Fruit fly (Drosophila melanogaster) whole organism, embryonic: ENCODE results near the gene Glys.

Experiments used
- Atf6 ChIP-seq: fragments of 200-800 bp; sonication (Bioruptor generic); IDR thresholded peaks from 2 replicates; pipeline ENCODE4 v1.3.6; 2022; ENCODE audit warnings: missing biosample characterization, missing genetic modification characterization
- Awh ChIP-seq: fragments of 200-800 bp; sonication (Bioruptor generic); IDR thresholded peaks from 2 replicates; pipeline ENCODE4, ENCODE4 v1.3.6; 2022; ENCODE audit warnings: missing biosample characterization, missing genetic modification characterization
- BtbVII ChIP-seq: fragments of 200-800 bp; sonication (Bioruptor generic); optimal IDR thresholded peaks from 3 replicates; lab custom pipeline; 2017; ENCODE audit warnings: missing biosample characterization, mild to moderate bottlenecking, missing genetic modification characterization
- Bteb2 ChIP-seq: fragments of 200-800 bp; sonication (Bioruptor generic); optimal IDR thresholded peaks from 2 replicates; lab custom pipeline; 2016; ENCODE audit warnings: missing biosample characterization, missing genetic modification characterization
- CG12744 ChIP-seq: fragments of 200-800 bp; sonication (Bioruptor generic); optimal IDR thresholded peaks from 2 replicates; lab custom pipeline; 2016; ENCODE audit warnings: missing biosample characterization, missing genetic modification characterization
- CG14860 ChIP-seq: fragments of 200-800 bp; sonication (Bioruptor generic); IDR thresholded peaks from 3 replicates; pipeline ENCODE4 v1.3.6; 2022; ENCODE audit warnings: missing biosample characterization, missing genetic modification characterization; ENCODE audit not compliant: partially characterized antibody
- CG1529 ChIP-seq: fragments of 200-800 bp; sonication (Bioruptor generic); optimal IDR thresholded peaks from 3 replicates; lab custom pipeline; 2018; ENCODE audit warnings: missing biosample characterization, missing genetic modification characterization
- CG15514 ChIP-seq: fragments of 200-800 bp; sonication (Bioruptor generic); optimal IDR thresholded peaks from 3 replicates; lab custom pipeline; 2017; ENCODE audit warnings: missing biosample characterization, missing genetic modification characterization, mild to moderate bottlenecking, moderate library complexity, missing genetic modification reagents
- CG1792 ChIP-seq: fragments of 200-800 bp; sonication (Bioruptor generic); optimal IDR thresholded peaks from 2 replicates; lab custom pipeline; 2016; ENCODE audit warnings: missing biosample characterization, missing genetic modification characterization
- CG18619 ChIP-seq: fragments of 200-800 bp; sonication (Bioruptor generic); optimal IDR thresholded peaks from 3 replicates; lab custom pipeline; 2017; ENCODE audit warnings: missing biosample characterization, mild to moderate bottlenecking, missing genetic modification characterization
- CG3281 ChIP-seq: fragments of 200-800 bp; sonication (Bioruptor generic); optimal IDR thresholded peaks from 3 replicates; lab custom pipeline; 2017; ENCODE audit warnings: missing biosample characterization, mild to moderate bottlenecking, missing genetic modification characterization
- CG4282 ChIP-seq: fragments of 200-800 bp; sonication (Bioruptor generic); optimal IDR thresholded peaks from 2 replicates; lab custom pipeline; 2016; ENCODE audit warnings: missing biosample characterization, missing genetic modification characterization
- CG4617 ChIP-seq: fragments of 200-800 bp; sonication (Bioruptor generic); optimal IDR thresholded peaks from 3 replicates; lab custom pipeline; 2016; ENCODE audit warnings: missing biosample characterization, missing genetic modification characterization, borderline replicate concordance
- CG4730 ChIP-seq: fragments of 200-800 bp; sonication (Bioruptor generic); IDR thresholded peaks from 2 replicates; pipeline ENCODE4 v1.3.6; 2022; ENCODE audit warnings: missing biosample characterization, missing genetic modification characterization
- CG4854 ChIP-seq: fragments of 200-800 bp; sonication (Bioruptor generic); optimal IDR thresholded peaks from 2 replicates; lab custom pipeline; 2016; ENCODE audit warnings: missing biosample characterization, missing genetic modification characterization, inconsistent platforms
- CG7556 ChIP-seq: fragments of 200-800 bp; sonication (Bioruptor generic); optimal IDR thresholded peaks from 2 replicates; lab custom pipeline; 2017; ENCODE audit warnings: missing biosample characterization, mild to moderate bottlenecking, missing genetic modification characterization
- CG7839 ChIP-seq: fragments of 200-800 bp; sonication (Bioruptor generic); optimal IDR thresholded peaks from 3 replicates; lab custom pipeline; 2018; ENCODE audit warnings: missing biosample characterization, mild to moderate bottlenecking, missing genetic modification characterization, moderate library complexity
- Camta ChIP-seq: fragments of 200-800 bp; sonication (Bioruptor generic); optimal IDR thresholded peaks from 2 replicates; lab custom pipeline; 2016; ENCODE audit warnings: missing biosample characterization, missing genetic modification characterization
- CkIIα-i1 ChIP-seq: fragments of 200-800 bp; sonication (Bioruptor generic); IDR thresholded peaks from 2 replicates; pipeline ENCODE4 v1.3.6; 2022; ENCODE audit warnings: missing biosample characterization, missing genetic modification characterization
- Dfd ChIP-seq, 2 experiments: fragments of >200 bp; optimal IDR thresholded peaks; 2 replicates each; lab custom pipeline; 2017; ENCODE audit warnings: missing biosample characterization in 2 of 2, missing genetic modification characterization in 2 of 2
- Gsc ChIP-seq: fragments of 200-800 bp; sonication (Bioruptor generic); IDR thresholded peaks from 2 replicates; pipeline ENCODE4 v1.3.6; 2022; ENCODE audit warnings: missing biosample characterization, missing genetic modification characterization
- Hsf ChIP-seq: fragments of 200-800 bp; sonication (Bioruptor generic); optimal IDR thresholded peaks from 3 replicates; lab custom pipeline; 2016; ENCODE audit warnings: missing biosample characterization, missing genetic modification characterization
- Kr ChIP-seq: fragments of 200-800 bp; sonication (Bioruptor generic); optimal IDR thresholded peaks from 2 replicates; lab custom pipeline; 2017; ENCODE audit warnings: missing biosample characterization, mild to moderate bottlenecking, missing genetic modification characterization
- Med ChIP-seq: fragments of 200-800 bp; sonication (Bioruptor generic); peaks from one replicate; lab custom pipeline; 2016; ENCODE audit warnings: missing biosample characterization, missing genetic modification characterization, mild to moderate bottlenecking, inconsistent platforms, moderate library complexity
- Mes4 ChIP-seq: fragments of 200-800 bp; sonication (Bioruptor generic); optimal IDR thresholded peaks from 2 replicates; lab custom pipeline; 2016; ENCODE audit warnings: missing biosample characterization, missing genetic modification characterization
- Myb ChIP-seq: fragments of 200-800 bp; sonication (Bioruptor generic); optimal IDR thresholded peaks from 2 replicates; lab custom pipeline; 2016; ENCODE audit warnings: missing biosample characterization, missing genetic modification characterization
- Opbp ChIP-seq: fragments of 200-800 bp; sonication (Bioruptor generic); IDR thresholded peaks from 3 replicates; pipeline ENCODE4 v1.3.6; 2022; ENCODE audit warnings: missing biosample characterization, missing genetic modification characterization; ENCODE audit not compliant: partially characterized antibody
- Optix ChIP-seq: fragments of 200-800 bp; sonication (Bioruptor generic); IDR thresholded peaks from 3 replicates; pipeline ENCODE4 v1.3.6; 2022; ENCODE audit warnings: missing biosample characterization, missing genetic modification characterization
- aop ChIP-seq: fragments of 200-800 bp; sonication (Bioruptor generic); IDR thresholded peaks from 2 replicates; pipeline ENCODE4 v1.3.6; 2022; ENCODE audit warnings: missing biosample characterization, missing genetic modification characterization
- ara ChIP-seq: fragments of 200-800 bp; sonication (Bioruptor generic); IDR thresholded peaks from 2 replicates; pipeline ENCODE4 v1.3.6; 2022; ENCODE audit warnings: missing biosample characterization, missing genetic modification characterization
- bcd ChIP-seq: fragments of 200-800 bp; sonication (Bioruptor generic); optimal IDR thresholded peaks from 2 replicates; lab custom pipeline; 2017; ENCODE audit warnings: missing biosample characterization, mild to moderate bottlenecking, missing genetic modification characterization
- cad ChIP-seq: fragments of >200 bp; optimal IDR thresholded peaks from 2 replicates; lab custom pipeline; 2017; ENCODE audit warnings: missing biosample characterization, missing genetic modification characterization
- da ChIP-seq: fragments of 200-800 bp; sonication (Bioruptor generic); optimal IDR thresholded peaks from 2 replicates; lab custom pipeline; 2016; ENCODE audit warnings: missing biosample characterization, missing genetic modification characterization
- en ChIP-seq: fragments of 200-800 bp; sonication (Bioruptor generic); optimal IDR thresholded peaks from 2 replicates; lab custom pipeline; 2016; ENCODE audit warnings: missing biosample characterization, missing genetic modification characterization
- fd3F ChIP-seq: fragments of 200-800 bp; sonication (Bioruptor generic); optimal IDR thresholded peaks from 2 replicates; lab custom pipeline; 2018; ENCODE audit warnings: missing biosample characterization, mild to moderate bottlenecking, missing genetic modification characterization, moderate library complexity
- fu2 ChIP-seq: fragments of 200-800 bp; sonication (Bioruptor generic); optimal IDR thresholded peaks from 2 replicates; lab custom pipeline; 2016; ENCODE audit warnings: missing biosample characterization, missing genetic modification characterization
- grau ChIP-seq: fragments of 200-800 bp; optimal IDR thresholded peaks from 3 replicates; lab custom pipeline; 2019; ENCODE audit warnings: missing biosample characterization, mild to moderate bottlenecking, missing genetic modification characterization, moderate library complexity
- ham ChIP-seq: fragments of 200-800 bp; sonication (Bioruptor generic); IDR thresholded peaks from 2 replicates; pipeline ENCODE4 v1.3.6; 2022; ENCODE audit warnings: missing biosample characterization, missing genetic modification characterization
- hth ChIP-seq: fragments of >200 bp; optimal IDR thresholded peaks from 2 replicates; lab custom pipeline; 2017; ENCODE audit warnings: inconsistent platforms
- lab ChIP-seq: fragments of 200-800 bp; sonication (Bioruptor generic); optimal IDR thresholded peaks from 3 replicates; lab custom pipeline; 2017; ENCODE audit warnings: missing biosample characterization, missing genetic modification characterization, mild to moderate bottlenecking, moderate library complexity, missing genetic modification reagents
- lov ChIP-seq, 2 experiments: fragments of 200-800 bp in 1 of 2; fragments of >200 bp in 1 of 2; sonication (Bioruptor generic) in 1 of 2; IDR thresholded peaks in 1 of 2; optimal IDR thresholded peaks in 1 of 2; 2 replicates in 1 of 2; 3 replicates in 1 of 2; pipeline versions ENCODE4 v1.3.6 to Lab custom; 2017 to 2022; ENCODE audit warnings: missing biosample characterization in 1 of 2, missing genetic modification characterization in 1 of 2
- nau ChIP-seq: fragments of 200-800 bp; sonication (Bioruptor generic); optimal IDR thresholded peaks from 3 replicates; lab custom pipeline; 2017; ENCODE audit warnings: missing biosample characterization, mild to moderate bottlenecking, missing genetic modification characterization, missing genetic modification reagents
- phol ChIP-seq: fragments of 200-800 bp; sonication (Bioruptor generic); optimal IDR thresholded peaks from 3 replicates; lab custom pipeline; 2018; ENCODE audit warnings: missing biosample characterization, mild to moderate bottlenecking, missing genetic modification characterization, moderate library complexity
- pum ChIP-seq: fragments of 200-800 bp; sonication (Bioruptor generic); optimal IDR thresholded peaks from 2 replicates; lab custom pipeline; 2016; ENCODE audit warnings: missing biosample characterization, missing genetic modification characterization
- sc ChIP-seq, 3 experiments: fragments of >200 bp in 2 of 3; fragments of 200-800 bp in 1 of 3; sonication (Bioruptor generic) in 1 of 3; optimal IDR thresholded peaks; 2 replicates in 2 of 3; 3 replicates in 1 of 3; lab custom pipeline; 2017; ENCODE audit warnings: mild to moderate bottlenecking in 1 of 3, missing biosample characterization in 1 of 3, missing genetic modification characterization in 1 of 3, missing genetic modification reagents in 1 of 3
- schlank ChIP-seq: fragments of 200-800 bp; sonication (Bioruptor generic); optimal IDR thresholded peaks from 2 replicates; lab custom pipeline; 2018; ENCODE audit warnings: missing biosample characterization, mild to moderate bottlenecking, missing genetic modification characterization
- sd ChIP-seq: fragments of 200-800 bp; sonication (Bioruptor generic); optimal IDR thresholded peaks from 3 replicates; lab custom pipeline; 2018; ENCODE audit warnings: missing biosample characterization, mild to moderate bottlenecking, missing genetic modification characterization, moderate library complexity
- seq ChIP-seq: fragments of 200-800 bp; sonication (Bioruptor generic); IDR thresholded peaks from 2 replicates; pipeline ENCODE4 v1.3.6; 2022; ENCODE audit warnings: missing biosample characterization, missing genetic modification characterization
- stc ChIP-seq: fragments of 200-800 bp; sonication (Bioruptor generic); IDR thresholded peaks from 2 replicates; pipeline ENCODE4 v1.3.6; 2022; ENCODE audit warnings: missing biosample characterization, missing genetic modification characterization
- vfl ChIP-seq: fragments of 200-800 bp; sonication (Bioruptor generic); optimal IDR thresholded peaks from 2 replicates; lab custom pipeline; 2016; ENCODE audit warnings: missing biosample characterization, missing genetic modification characterization
- zen ChIP-seq: fragments of 200-800 bp; sonication (Bioruptor generic); optimal IDR thresholded peaks from 3 replicates; lab custom pipeline; 2018; ENCODE audit warnings: missing biosample characterization, mild to moderate bottlenecking, missing genetic modification characterization, moderate library complexity

Glys gene

dm6 chr3R:15095550-15096031 lies 51.7 kb downstream of the Glys start, which contains the start of gene CG6966 (continued):
- no peak for TF ChIP-seq stc (GFP tag; lab: Robert Waterston, UW)
- TF ChIP-seq sc (optimal IDR thresholded peaks at IDR 0.05; lab: Kevin White, UChicago) = no peak
- TF ChIP-seq sc (GFP tag; optimal IDR thresholded peaks at IDR 0.05; lab: Kevin White, UChicago) = peak; percentile 89
- no peak for TF ChIP-seq Optix (GFP tag; lab: Robert Waterston, UW)
- peak; percentile 93 for TF ChIP-seq CG4854 (GFP tag; lab: Kevin White, UChicago)
- TF ChIP-seq phol (tag; lab: Kevin White, UChicago) = peak; percentile 93
- no peak for TF ChIP-seq CG4730 (GFP tag; lab: Robert Waterston, UW)
- peak; percentile 99 for TF ChIP-seq Med (GFP tag; lab: Kevin White, UChicago)
- TF ChIP-seq seq = no peak
- peak; percentile 90 for TF ChIP-seq BtbVII (GFP tag; lab: Kevin White, UChicago)
- peak; percentile 86 for TF ChIP-seq nau (GFP tag; lab: Kevin White, UChicago)
- TF ChIP-seq CG7556 (GFP tag; lab: Kevin White, UChicago) = peak; percentile 87
- TF ChIP-seq grau (tag; lab: Kevin White, UChicago) = peak; percentile 89
- no peak for TF ChIP-seq aop (GFP tag; lab: Robert Waterston, UW)
- TF ChIP-seq CG7839 = peak; percentile 91
- TF ChIP-seq CG18619 (GFP tag; lab: Kevin White, UChicago) = peak; percentile 97
- peak; percentile 94 for TF ChIP-seq CG15514 (GFP tag; lab: Kevin White, UChicago)
- TF ChIP-seq vfl (GFP tag; lab: Kevin White, UChicago) = peak; percentile 92
- TF ChIP-seq ham = no peak
- TF ChIP-seq bcd (GFP tag; lab: Kevin White, UChicago) = peak; percentile 96
- peak; percentile 96 for TF ChIP-seq Bteb2 (GFP tag; lab: Kevin White, UChicago)
- peak; percentile 91 for TF ChIP-seq fd3F (GFP tag; lab: Kevin White, UChicago)
- peak; percentile 97 for TF ChIP-seq Mes4
- TF ChIP-seq Atf6 (GFP tag; lab: Robert Waterston, UW) = no peak
- TF ChIP-seq Dfd (GFP tag; optimal IDR thresholded peaks at IDR 0.05; lab: Kevin White, UChicago) = no peak
- peak; percentile 98 for TF ChIP-seq lab (GFP tag; lab: Kevin White, UChicago)
- TF ChIP-seq pum = peak; percentile 94
- TF ChIP-seq lov (optimal IDR thresholded peaks at IDR 0.05; lab: Kevin White, UChicago) = no peak
- no peak for TF ChIP-seq lov (GFP tag; IDR thresholded peaks at IDR 0.05; lab: Robert Waterston, UW)
- no peak for TF ChIP-seq Opbp (GFP tag; lab: Robert Waterston, UW)
- peak; percentile 90 for TF ChIP-seq CG1529
- TF ChIP-seq CG12744 (GFP tag; lab: Kevin White, UChicago) = peak; percentile 96
- no peak for TF ChIP-seq cad (GFP tag; lab: Kevin White, UChicago)
- no peak for TF ChIP-seq CkIIα-i1
- peak; percentile 96 for TF ChIP-seq fu2 (GFP tag; lab: Kevin White, UChicago)
- peak; percentile 91 for TF ChIP-seq CG4617 (GFP tag; lab: Kevin White, UChicago)
- TF ChIP-seq CG14860 (GFP tag; lab: Robert Waterston, UW) = no peak
- TF ChIP-seq ara (GFP tag; lab: Robert Waterston, UW) = no peak
- no peak for TF ChIP-seq hth (lab: Kevin White, UChicago)
- TF ChIP-seq en (GFP tag; lab: Kevin White, UChicago) = peak; percentile 94
- peak; percentile 95 for TF ChIP-seq Myb (GFP tag; lab: Kevin White, UChicago)
- TF ChIP-seq CG1792 (GFP tag; lab: Kevin White, UChicago) = peak; percentile 88
- TF ChIP-seq Hsf (GFP tag; lab: Kevin White, UChicago) = peak; percentile 98
- TF ChIP-seq CG4282 (GFP tag; lab: Kevin White, UChicago) = peak; percentile 93
- TF ChIP-seq Gsc (GFP tag; lab: Robert Waterston, UW) = no peak
- peak; percentile 97 for TF ChIP-seq da (GFP tag; lab: Kevin White, UChicago)
- peak; percentile 97 for TF ChIP-seq schlank
- peak; percentile 91 for TF ChIP-seq CG3281
- TF ChIP-seq zen (tag; lab: Kevin White, UChicago) = peak; percentile 93
- TF ChIP-seq Kr = no peak
- no peak for TF ChIP-seq Awh (GFP tag; lab: Robert Waterston, UW)
- peak; percentile 91 for TF ChIP-seq sd (tag; lab: Kevin White, UChicago)
- TF ChIP-seq Camta = peak; percentile 93
